Fruit fly (Drosophila melanogaster) whole organism, wandering third instar larva: Measurements from ENCODE around the gene CG33493.
A peak's percentile ranks its signal among the peaks of the same experiment; 100 is the strongest.

Experiments
- Abd-B ChIP-seq: fragments of >200 bp; optimal IDR thresholded peaks from 2 replicates; lab custom pipeline; 2017; ENCODE audit warnings: missing biosample characterization, missing genetic modification characterization
- CG32264 ChIP-seq: fragments of 200-800 bp; sonication (Bioruptor generic); optimal IDR thresholded peaks from 2 replicates; lab custom pipeline; 2016; ENCODE audit warnings: missing biosample characterization, missing genetic modification characterization
- CG9705 ChIP-seq: fragments of 200-800 bp; sonication (Bioruptor generic); optimal IDR thresholded peaks from 2 replicates; lab custom pipeline; 2018; ENCODE audit warnings: missing biosample characterization, mild to moderate bottlenecking, missing genetic modification characterization
- CrebA ChIP-seq: fragments of 200-800 bp; sonication (Bioruptor generic); optimal IDR thresholded peaks from 2 replicates; lab custom pipeline; 2016; ENCODE audit warnings: missing biosample characterization, mild to moderate bottlenecking, missing genetic modification characterization, borderline replicate concordance
- Dfd ChIP-seq: fragments of >200 bp; optimal IDR thresholded peaks from 2 replicates; lab custom pipeline; 2017; ENCODE audit warnings: missing biosample characterization, missing genetic modification characterization
- HLH106 ChIP-seq: fragments of 200-800 bp; optimal IDR thresholded peaks from 3 replicates; lab custom pipeline; 2019; ENCODE audit warnings: missing biosample characterization, mild to moderate bottlenecking, missing genetic modification characterization, moderate library complexity
- Hr83 ChIP-seq: fragments of 200-300 bp; sonication (Bioruptor generic); optimal IDR thresholded peaks from 2 replicates; lab custom pipeline; 2016; ENCODE audit warnings: missing biosample characterization, mild to moderate bottlenecking, missing genetic modification characterization, moderate library complexity; ENCODE audit not compliant: poor library complexity, severe bottlenecking
- Myc ChIP-seq: fragments of >200 bp; optimal IDR thresholded peaks from 2 replicates; lab custom pipeline; 2017
- OdsH ChIP-seq: fragments of 200-800 bp; sonication (Bioruptor generic); optimal IDR thresholded peaks from 2 replicates; lab custom pipeline; 2016; ENCODE audit warnings: missing biosample characterization, mild to moderate bottlenecking, missing genetic modification characterization
- Rel ChIP-seq, 2 experiments: fragments of 200-800 bp; sonication (Bioruptor generic) in 1 of 2; optimal IDR thresholded peaks; 2 replicates in 1 of 2; 3 replicates in 1 of 2; lab custom pipeline; 2016 to 2019; ENCODE audit warnings: mild to moderate bottlenecking in 2 of 2, missing biosample characterization in 2 of 2, missing genetic modification characterization in 2 of 2, moderate library complexity in 1 of 2
- br ChIP-seq: fragments of 200-800 bp; sonication (Bioruptor generic); optimal IDR thresholded peaks from 2 replicates; lab custom pipeline; 2016; ENCODE audit warnings: missing biosample characterization, missing genetic modification characterization
- ey ChIP-seq: fragments of 200-800 bp; sonication (Bioruptor generic); optimal IDR thresholded peaks from 2 replicates; lab custom pipeline; 2016; ENCODE audit warnings: missing biosample characterization, missing genetic modification characterization
- foxo ChIP-seq, 2 experiments: fragments of 200-800 bp; sonication (Bioruptor generic); optimal IDR thresholded peaks; 2 replicates in 1 of 2; 3 replicates in 1 of 2; lab custom pipeline; 2016 to 2017; ENCODE audit warnings: missing biosample characterization in 2 of 2, missing genetic modification characterization in 2 of 2
- lola ChIP-seq: fragments of >200 bp; optimal IDR thresholded peaks from 2 replicates; lab custom pipeline; 2017; ENCODE audit warnings: missing biosample characterization, missing genetic modification characterization

DNA sequence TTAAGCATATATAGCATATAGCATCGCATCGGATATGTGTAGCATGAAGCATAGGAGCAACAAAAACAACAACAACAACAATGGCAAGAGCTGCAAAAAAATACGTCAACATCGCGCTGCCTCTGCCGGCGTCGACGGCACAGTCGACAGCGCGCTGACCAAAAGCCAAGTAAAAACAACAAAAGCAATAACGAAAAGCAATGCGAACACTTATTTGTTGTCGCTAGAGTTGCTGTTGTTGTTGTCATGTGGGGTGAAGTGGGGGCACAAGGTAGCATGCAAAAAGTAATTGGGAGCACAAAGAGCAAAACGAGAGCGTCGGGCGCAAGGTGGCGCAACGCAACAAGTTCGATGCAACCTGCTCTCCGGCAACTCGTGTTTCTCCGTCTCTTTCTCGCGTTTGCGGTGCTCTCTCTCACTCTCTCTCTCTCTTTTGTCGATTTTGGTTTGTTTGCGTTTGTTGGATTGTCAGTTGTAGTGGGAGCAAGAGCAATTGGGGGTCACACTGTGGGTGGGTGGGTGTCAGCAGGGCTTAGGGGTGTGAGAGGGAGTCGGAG, 46.2 kb upstream of the CG33493 start:
- TF ChIP-seq OdsH (no peak), Abd-B (no peak), CG32264 (no peak), br (GFP tag; lab: Kevin White, UChicago) (no peak), HLH106 (tag; lab: Kevin White, UChicago) (no peak), Hr83 (peak; percentile 27), lola (no peak), Rel (GFP tag; optimal IDR thresholded peaks at IDR 0.05; lab: Kevin White, UChicago) (no peak), Rel (tag; optimal IDR thresholded peaks at IDR 0.05; lab: Kevin White, UChicago) (peak; percentile 9), CG9705 (no peak), foxo (GFP tag; optimal IDR thresholded peaks at IDR 0.05; lab: Kevin White, UChicago) (no peak), CrebA (peak; percentile 79), Myc (lab: Kevin White, UChicago) (no peak), ey (GFP tag; lab: Kevin White, UChicago) (no peak), Dfd (GFP tag; lab: Kevin White, UChicago) (no peak)
